Worm (Caenorhabditis elegans): ENCODE measurements around the gene arrd-23.

Gene arrd-23

DNA sequence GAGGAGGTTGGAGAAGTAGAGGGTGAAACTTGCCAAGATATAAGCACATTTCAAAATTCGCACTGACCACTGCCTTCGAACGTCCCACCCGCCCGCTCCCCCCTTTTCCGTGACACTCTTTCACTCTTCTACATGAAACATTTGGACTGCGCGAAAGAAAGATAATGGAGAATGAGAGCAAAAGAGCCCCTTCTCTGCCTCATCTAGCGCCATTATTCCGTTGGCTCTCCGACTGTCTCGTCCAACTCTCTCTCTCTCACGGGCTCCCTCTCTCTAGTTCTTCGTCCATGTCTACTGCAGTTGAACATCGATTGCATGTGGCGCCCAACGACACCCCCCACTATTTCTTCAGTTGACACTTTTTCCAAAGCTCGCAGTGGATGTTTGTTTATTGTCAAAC, 47.2 kb downstream of the arrd-23 start:
- TF ChIP-seq ctbp-1 (GFP tag; IDR thresholded peaks at IDR 0.05) (0 out of 2 replicates have a peak, but pooled peaks have one; percentile 46), mep-1 (tag; optimal IDR thresholded peaks at IDR 0.05) (peak; percentile 8), duxl-1 (tag; optimal IDR thresholded peaks at IDR 0.05; ENCODE audit: poor library complexity) (no peak), ceh-20 (GFP tag; IDR thresholded peaks at IDR 0.05) (no peak), hmg-1.1 (GFP tag; IDR thresholded peaks at IDR 0.05) (0 out of 2 replicates have a peak, but pooled peaks have one; percentile 44), nhr-77 (tag; optimal IDR thresholded peaks at IDR 0.05) (no peak), nhr-111 (GFP tag; optimal IDR thresholded peaks at IDR 0.05) (no peak), nhr-76 (tag; optimal IDR thresholded peaks at IDR 0.05) (no peak)

DNA sequence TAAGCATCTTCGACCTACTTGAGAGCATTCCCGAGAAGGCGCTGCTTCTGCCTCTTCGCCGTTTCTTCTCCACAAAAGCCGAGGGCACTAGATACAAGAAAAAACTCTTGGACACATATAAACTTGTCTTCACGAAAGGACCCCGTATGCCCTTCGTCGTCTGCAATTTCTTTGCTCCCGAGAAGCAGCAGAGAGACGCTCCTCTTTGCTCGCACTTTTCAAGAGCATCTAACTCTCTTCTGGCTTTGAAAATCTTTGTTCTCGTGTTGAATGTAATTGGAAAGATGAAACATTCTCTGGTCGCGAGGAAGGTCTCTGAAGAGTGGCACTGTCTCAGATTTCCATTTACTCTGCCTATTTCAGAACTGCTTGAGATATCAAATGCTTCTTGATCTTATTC, 53.2 kb downstream of the arrd-23 start:
- TF ChIP-seq hmg-1.1 (GFP tag; IDR thresholded peaks at IDR 0.05) (no peak), lsy-2 (tag; optimal IDR thresholded peaks at IDR 0.05) (no peak), fkh-10 (GFP tag; optimal IDR thresholded peaks at IDR 0.05) (peak; percentile 34)
